Worm (Caenorhabditis elegans) whole organism, L3 larva: ENCODE measurements around the gene F19C7.2.

Experiments used
- egl-27 ChIP-seq: sonication (generic microtip); optimal IDR thresholded peaks from 4 replicates; lab custom pipeline; 2017; ENCODE audit warnings: missing biosample characterization, missing genetic modification reagents, missing genetic modification characterization
- elt-1 ChIP-seq: fragments of 150-350 bp; optimal IDR thresholded peaks from 2 replicates; lab custom pipeline; 2014; ENCODE audit warnings: missing biosample characterization, missing genetic modification characterization
- fkh-10 ChIP-seq: sonication (generic microtip); optimal IDR thresholded peaks from 2 replicates; lab custom pipeline; 2017; ENCODE audit warnings: missing biosample characterization, missing genetic modification reagents, missing genetic modification characterization
- fos-1 ChIP-seq: fragments of 150-350 bp; optimal IDR thresholded peaks from 2 replicates; lab custom pipeline; 2014; ENCODE audit warnings: missing biosample characterization, missing genetic modification characterization
- jun-1 ChIP-seq: fragments of 150-350 bp; optimal IDR thresholded peaks from 2 replicates; lab custom pipeline; 2014; ENCODE audit warnings: missing biosample characterization, missing genetic modification reagents, missing genetic modification characterization
- mdl-1 ChIP-seq: fragments of 150-350 bp; optimal IDR thresholded peaks from 2 replicates; lab custom pipeline; 2014; ENCODE audit warnings: missing biosample characterization, missing genetic modification characterization
- nhr-23 ChIP-seq: fragments of 150-350 bp; optimal IDR thresholded peaks from 2 replicates; lab custom pipeline; 2014; ENCODE audit warnings: missing biosample characterization, missing genetic modification reagents, missing genetic modification characterization
- nhr-25 ChIP-seq: sonication (generic microtip); optimal IDR thresholded peaks from 2 replicates; lab custom pipeline; 2017; ENCODE audit warnings: missing biosample characterization, missing genetic modification characterization
- nhr-28 ChIP-seq: fragments of 150-350 bp; optimal IDR thresholded peaks from 2 replicates; lab custom pipeline; 2014; ENCODE audit warnings: missing biosample characterization, missing genetic modification characterization
- nhr-67 ChIP-seq: fragments of 150-350 bp; optimal IDR thresholded peaks from 2 replicates; lab custom pipeline; 2014; ENCODE audit warnings: missing biosample characterization, missing genetic modification characterization
- zag-1 ChIP-seq: fragments of 150-350 bp; optimal IDR thresholded peaks from 2 replicates; lab custom pipeline; 2014; ENCODE audit warnings: missing biosample characterization, missing genetic modification characterization

- TF ChIP-seq nhr-23 (tag; lab: Kevin White, UChicago): no peak
- TF ChIP-seq zag-1 (tag; lab: Kevin White, UChicago): no peak
- TF ChIP-seq egl-27 (tag; lab: Kevin White, UChicago): no peak
- no peak for TF ChIP-seq jun-1 (tag; lab: Kevin White, UChicago)
- TF ChIP-seq fkh-10 (GFP tag; lab: Kevin White, UChicago): no peak
- TF ChIP-seq nhr-28 (tag; lab: Kevin White, UChicago): no peak
- TF ChIP-seq fos-1 (tag; lab: Kevin White, UChicago): no peak
- no peak for TF ChIP-seq nhr-67
- no peak for TF ChIP-seq nhr-25
- no peak for TF ChIP-seq mdl-1 (tag; lab: Kevin White, UChicago)
- TF ChIP-seq elt-1 (tag; lab: Kevin White, UChicago): no peak
These were observed 35.2 kb upstream of the F19C7.2 start for ce11 chrIV:4564541-4564940.
